Worm (Caenorhabditis elegans) whole organism, L1 larva: ENCODE measurements around the gene cyp-25A4.
"Not testable (repeated sequence)": the region's sequence is repeated elsewhere in the genome, so short reads cannot be mapped to it uniquely, and the experiment has no call there.

Experiments
- C04F5.9 ChIP-seq: sonication (generic microtip); optimal IDR thresholded peaks from 2 replicates; lab custom pipeline; 2016; ENCODE audit warnings: missing genetic modification characterization, missing compliant biosample characterization
- C34B4.2 ChIP-seq: sonication (generic microtip); optimal IDR thresholded peaks from 2 replicates; lab custom pipeline; 2017; ENCODE audit warnings: mild to moderate bottlenecking, missing genetic modification characterization, missing compliant biosample characterization
- Y116A8C.19 ChIP-seq: sonication (generic microtip); optimal IDR thresholded peaks from 2 replicates; lab custom pipeline; 2016; ENCODE audit warnings: missing compliant biosample characterization, missing genetic modification characterization, borderline replicate concordance
- alr-1 ChIP-seq: fragments of 200-800 bp; sonication (Bioruptor generic); optimal IDR thresholded peaks from 2 replicates; lab custom pipeline; 2018; ENCODE audit warnings: borderline replicate concordance, mild to moderate bottlenecking, missing genetic modification characterization, missing compliant biosample characterization
- aly-2 ChIP-seq: fragments of 150-350 bp; optimal IDR thresholded peaks from 2 replicates; lab custom pipeline; 2014; ENCODE audit warnings: missing biosample characterization, missing genetic modification characterization
- blmp-1 ChIP-seq: fragments of 150-350 bp; optimal IDR thresholded peaks from 2 replicates; lab custom pipeline; 2014; ENCODE audit warnings: missing biosample characterization, missing genetic modification characterization
- ceh-8 ChIP-seq: fragments of 200-800 bp; sonication (Bioruptor generic); optimal IDR thresholded peaks from 2 replicates; lab custom pipeline; 2018; ENCODE audit warnings: mild to moderate bottlenecking, missing genetic modification characterization, moderate library complexity, missing compliant biosample characterization
- ceh-82 ChIP-seq, 3 experiments: fragments of 150-350 bp in 1 of 3; sonication (generic microtip) in 2 of 3; optimal IDR thresholded peaks; 2 replicates each; lab custom pipeline; 2014 to 2017; ENCODE audit warnings: missing biosample characterization in 3 of 3, missing genetic modification characterization in 3 of 3
- dsc-1 ChIP-seq: sonication (generic microtip); optimal IDR thresholded peaks from 2 replicates; lab custom pipeline; 2016; ENCODE audit warnings: mild to moderate bottlenecking, missing genetic modification characterization, missing compliant biosample characterization
- efl-1 ChIP-seq, 4 experiments: fragments of 150-350 bp; optimal IDR thresholded peaks in 3 of 4; peaks in 1 of 4; 1 replicate in 1 of 4; 2 replicates in 3 of 4; lab custom pipeline; 2014; ENCODE audit warnings: missing biosample characterization in 2 of 4, missing genetic modification characterization in 2 of 4, missing genetic modification reagents in 2 of 4
- elt-2 ChIP-seq: sonication (generic microtip); optimal IDR thresholded peaks from 2 replicates; lab custom pipeline; 2016; ENCODE audit warnings: missing genetic modification characterization, mild to moderate bottlenecking, inconsistent platforms, missing compliant biosample characterization, missing genetic modification reagents
- elt-3 ChIP-seq, 6 experiments: fragments of 150-350 bp in 1 of 6; sonication (generic microtip); optimal IDR thresholded peaks; 2 replicates each; lab custom pipeline; 2017 to 2018; ENCODE audit warnings: missing biosample characterization in 6 of 6, missing genetic modification characterization in 6 of 6, inconsistent platforms in 1 of 6
- grh-1 ChIP-seq: fragments of 200-800 bp; sonication (Bioruptor generic); IDR thresholded peaks from 2 replicates; pipeline ENCODE4 v1.3.6; 2022; ENCODE audit warnings: missing genetic modification reagents, missing genetic modification characterization, missing compliant biosample characterization
- irx-1 ChIP-seq: sonication (generic microtip); optimal IDR thresholded peaks from 2 replicates; lab custom pipeline; 2016; ENCODE audit warnings: missing genetic modification characterization, missing compliant biosample characterization
- jun-1 ChIP-seq: fragments of 150-350 bp; optimal IDR thresholded peaks from 2 replicates; lab custom pipeline; 2014; ENCODE audit warnings: missing biosample characterization, missing genetic modification reagents, missing genetic modification characterization
- lin-13 ChIP-seq: fragments of 150-350 bp; optimal IDR thresholded peaks from 2 replicates; lab custom pipeline; 2014; ENCODE audit warnings: missing biosample characterization, missing genetic modification reagents, missing genetic modification characterization
- lin-14 ChIP-seq: fragments of 200-800 bp; sonication (Bioruptor generic); optimal IDR thresholded peaks from 2 replicates; lab custom pipeline; 2018; ENCODE audit warnings: mild to moderate bottlenecking, missing genetic modification characterization, moderate library complexity, missing compliant biosample characterization
- lir-3 ChIP-seq: sonication (generic microtip); optimal IDR thresholded peaks from 2 replicates; lab custom pipeline; 2016; ENCODE audit warnings: mild to moderate bottlenecking, missing genetic modification characterization, moderate library complexity, missing compliant biosample characterization; ENCODE audit not compliant: poor library complexity
- lsy-2 ChIP-seq, 2 experiments: fragments of 150-350 bp; optimal IDR thresholded peaks; 2 replicates each; lab custom pipeline; 2014; ENCODE audit warnings: missing biosample characterization in 2 of 2, missing genetic modification characterization in 2 of 2
- nhr-20 ChIP-seq: sonication (generic microtip); optimal IDR thresholded peaks from 2 replicates; lab custom pipeline; 2016; ENCODE audit warnings: mild to moderate bottlenecking, missing genetic modification characterization, missing compliant biosample characterization
- nhr-84 ChIP-seq: sonication (generic microtip); optimal IDR thresholded peaks from 2 replicates; lab custom pipeline; 2017; ENCODE audit warnings: missing biosample characterization, missing genetic modification characterization
- pag-3 ChIP-seq: sonication (generic microtip); optimal IDR thresholded peaks from 2 replicates; lab custom pipeline; 2017; ENCODE audit warnings: missing genetic modification characterization, mild to moderate bottlenecking, missing compliant biosample characterization, antibody characterized with exemption, borderline replicate concordance; ENCODE audit not compliant: insufficient read depth
- pqm-1 ChIP-seq: sonication (generic microtip); optimal IDR thresholded peaks from 3 replicates; lab custom pipeline; 2017; ENCODE audit warnings: missing biosample characterization, missing genetic modification characterization
- skn-1 ChIP-seq: fragments of 150-350 bp; optimal IDR thresholded peaks from 2 replicates; lab custom pipeline; 2014; ENCODE audit warnings: missing biosample characterization, missing genetic modification characterization
- snpc-4 ChIP-seq: fragments of 150-350 bp; optimal IDR thresholded peaks from 2 replicates; lab custom pipeline; 2014; ENCODE audit warnings: missing biosample characterization, missing genetic modification characterization
- sup-37 ChIP-seq: fragments of 200-800 bp; sonication (Bioruptor generic); optimal IDR thresholded peaks from 2 replicates; lab custom pipeline; 2018; ENCODE audit warnings: mild to moderate bottlenecking, missing genetic modification characterization, missing compliant biosample characterization
- swsn-7 ChIP-seq: sonication (generic microtip); optimal IDR thresholded peaks from 2 replicates; lab custom pipeline; 2016; ENCODE audit warnings: missing genetic modification characterization, missing compliant biosample characterization
- tbx-2 ChIP-seq: sonication (generic microtip); optimal IDR thresholded peaks from 2 replicates; lab custom pipeline; 2016; ENCODE audit warnings: missing genetic modification characterization, missing compliant biosample characterization
- tlp-1 ChIP-seq: fragments of 150-350 bp; optimal IDR thresholded peaks from 2 replicates; lab custom pipeline; 2014; ENCODE audit warnings: missing biosample characterization, missing genetic modification characterization
- unc-30 ChIP-seq: sonication (generic microtip); optimal IDR thresholded peaks from 2 replicates; lab custom pipeline; 2017; ENCODE audit warnings: missing biosample characterization, missing genetic modification characterization
- zip-4 ChIP-seq: fragments of 200-800 bp; sonication (Bioruptor generic); optimal IDR thresholded peaks from 2 replicates; lab custom pipeline; 2018; ENCODE audit warnings: mild to moderate bottlenecking, missing genetic modification characterization, moderate library complexity, missing compliant biosample characterization

The cyp-25A4 gene

ce11 chrIII:3843514-3843913 lies 8.4 kb downstream of the cyp-25A4 start, which contains the start of gene C36A4.4:
Gene C36A4.4 (minus strand): TSS chrIII:3843614.
- TF ChIP-seq irx-1 (tag; lab: Kevin White, UChicago); zip-4 (GFP tag; lab: Kevin White, UChicago); C04F5.9 (tag; lab: Kevin White, UChicago): not testable (repeated sequence)

ce11 chrIII:3840279-3840678 lies 11.6 kb downstream of the cyp-25A4 start, which contains the start of gene C36A4.11:
Gene C36A4.11 (plus strand): TSS chrIII:3840579.
- not testable (repeated sequence) for TF ChIP-seq snpc-4 (tag; lab: Kevin White, UChicago); tlp-1; unc-30 (tag; lab: Kevin White, UChicago)

ce11 chrIII:3839635-3840034 lies 12.2 kb downstream of the cyp-25A4 start, which contains the start of gene cyp-25A3:
Gene cyp-25A3 (minus strand): TSS chrIII:3839735.
- TF ChIP-seq ceh-8 (no peak), irx-1 (tag; lab: Kevin White, UChicago) (no peak), blmp-1 (tag; lab: Kevin White, UChicago) (peak; percentile 15), dsc-1 (tag; lab: Kevin White, UChicago) (no peak)
- TF ChIP-seq, all 84 proteins: peak for 1

- TF ChIP-seq alr-1 (tag; lab: Kevin White, UChicago): no peak
- TF ChIP-seq efl-1 (optimal IDR thresholded peaks at IDR 0.05; lab: Kevin White, UChicago): no peak
- peak in 1 of 2 experiments; percentile 66 for TF ChIP-seq efl-1 (GFP tag; optimal IDR thresholded peaks at IDR 0.05 in 1 of 2; lab: Kevin White, UChicago)
- no peak for TF ChIP-seq irx-1 (tag; lab: Kevin White, UChicago)
- TF ChIP-seq elt-2 (tag; lab: Kevin White, UChicago): peak; percentile 73
- TF ChIP-seq lir-3: no peak
- TF ChIP-seq zip-4 (GFP tag; lab: Kevin White, UChicago): no peak
- no peak for TF ChIP-seq swsn-7 (tag; lab: Kevin White, UChicago)
- no peak for TF ChIP-seq unc-30 (tag; lab: Kevin White, UChicago)
- no peak for TF ChIP-seq nhr-84 (tag; lab: Kevin White, UChicago)
- no peak for TF ChIP-seq skn-1 (tag; lab: Kevin White, UChicago)
- peak; percentile 6 for TF ChIP-seq nhr-20 (tag; lab: Kevin White, UChicago)
- TF ChIP-seq grh-1 (GFP tag; lab: Robert Waterston, UW): no peak
- TF ChIP-seq ceh-82 (tag; optimal IDR thresholded peaks at IDR 0.05; lab: Kevin White, UChicago): no peak
These were observed 17.0 kb downstream of the cyp-25A4 start, which contains the start of gene cyp-25A2 for ce11 chrIII:3834800-3835271. Gene cyp-25A2 (plus strand): TSS chrIII:3835221.

- TF ChIP-seq lin-14 (GFP tag; lab: Kevin White, UChicago) (no peak), efl-1 (optimal IDR thresholded peaks at IDR 0.05; lab: Kevin White, UChicago) (no peak), efl-1 (GFP tag; optimal IDR thresholded peaks at IDR 0.05 in 1 of 2; lab: Kevin White, UChicago) (no peak), elt-3 (tag; optimal IDR thresholded peaks at IDR 0.05; lab: Kevin White, UChicago) (no peak), aly-2 (tag; lab: Kevin White, UChicago) (no peak), lir-3 (no peak)
These were observed 19.6 kb downstream of the cyp-25A4 start, which contains the start of gene cyp-25A1 for ce11 chrIII:3832291-3832690. Gene cyp-25A1 (plus strand): TSS chrIII:3832591.

ce11 chrIII:3831798-3832197 lies 20.1 kb downstream of the cyp-25A4 start:
- TF ChIP-seq Y116A8C.19 (tag; lab: Kevin White, UChicago) (no peak), elt-2 (tag; lab: Kevin White, UChicago) (no peak), tbx-2 (no peak), pag-3 (no peak), blmp-1 (tag; lab: Kevin White, UChicago) (no peak), nhr-84 (tag; lab: Kevin White, UChicago) (no peak), zip-4 (GFP tag; lab: Kevin White, UChicago) (no peak), lsy-2 (tag; optimal IDR thresholded peaks at IDR 0.05; lab: Kevin White, UChicago) (no peak), jun-1 (tag; lab: Kevin White, UChicago) (no peak), unc-30 (tag; lab: Kevin White, UChicago) (no peak), snpc-4 (tag; lab: Kevin White, UChicago) (no peak), lin-13 (GFP tag; lab: Kevin White, UChicago) (no peak), pqm-1 (tag; lab: Kevin White, UChicago) (no peak), sup-37 (GFP tag; lab: Kevin White, UChicago) (no peak), C34B4.2 (tag; lab: Kevin White, UChicago) (no peak)
